Worm (Caenorhabditis elegans) whole organism, midembryonic: Measurements from ENCODE around the gene ucr-2.2.

Experiments used
- T22C8.4 ChIP-seq: fragments of 200-800 bp; sonication (Bioruptor generic); IDR thresholded peaks from 2 replicates; pipeline ENCODE4 v1.3.6; 2022; ENCODE audit warnings: missing genetic modification characterization, missing compliant biosample characterization
- cog-1 ChIP-seq: sonication (generic microtip); optimal IDR thresholded peaks from 2 replicates; lab custom pipeline; 2016; ENCODE audit warnings: missing genetic modification characterization, missing compliant biosample characterization
- flt-1 ChIP-seq: fragments of 200-800 bp; sonication (Bioruptor generic); IDR thresholded peaks from 2 replicates; pipeline ENCODE4 v1.3.6; 2022; ENCODE audit warnings: missing genetic modification characterization, missing compliant biosample characterization
- klf-2 ChIP-seq: fragments of 200-800 bp; sonication (Bioruptor generic); conservative IDR thresholded peaks from 2 replicates; pipeline ENCODE4 v1.3.6; 2022; ENCODE audit warnings: missing genetic modification reagents, missing genetic modification characterization, missing compliant biosample characterization
- med-1 ChIP-seq: sonication (generic microtip); optimal IDR thresholded peaks from 2 replicates; lab custom pipeline; 2017; ENCODE audit warnings: missing genetic modification characterization, mild to moderate bottlenecking, missing compliant biosample characterization, antibody characterized with exemption, missing genetic modification reagents; ENCODE audit not compliant: insufficient read depth
- ref-1 ChIP-seq: fragments of 200-800 bp; sonication (Bioruptor generic); conservative IDR thresholded peaks from 2 replicates; pipeline ENCODE4 v1.3.6; 2022; ENCODE audit warnings: missing genetic modification reagents, missing genetic modification characterization, missing compliant biosample characterization
- tab-1 ChIP-seq: fragments of 200-800 bp; sonication (Bioruptor generic); IDR thresholded peaks from 2 replicates; pipeline ENCODE4 v1.3.6; 2022; ENCODE audit warnings: missing genetic modification characterization, missing compliant biosample characterization
- ztf-23 ChIP-seq: fragments of 200-800 bp; sonication (Bioruptor generic); IDR thresholded peaks from 2 replicates; pipeline ENCODE4 v1.3.6; 2022; ENCODE audit warnings: missing genetic modification reagents, missing genetic modification characterization, missing compliant biosample characterization
- ztf-29 ChIP-seq: fragments of 200-800 bp; sonication (Bioruptor generic); IDR thresholded peaks from 2 replicates; pipeline ENCODE4 v1.3.6; 2022; ENCODE audit warnings: missing genetic modification reagents, missing genetic modification characterization, missing compliant biosample characterization

Gene ucr-2.2

DNA sequence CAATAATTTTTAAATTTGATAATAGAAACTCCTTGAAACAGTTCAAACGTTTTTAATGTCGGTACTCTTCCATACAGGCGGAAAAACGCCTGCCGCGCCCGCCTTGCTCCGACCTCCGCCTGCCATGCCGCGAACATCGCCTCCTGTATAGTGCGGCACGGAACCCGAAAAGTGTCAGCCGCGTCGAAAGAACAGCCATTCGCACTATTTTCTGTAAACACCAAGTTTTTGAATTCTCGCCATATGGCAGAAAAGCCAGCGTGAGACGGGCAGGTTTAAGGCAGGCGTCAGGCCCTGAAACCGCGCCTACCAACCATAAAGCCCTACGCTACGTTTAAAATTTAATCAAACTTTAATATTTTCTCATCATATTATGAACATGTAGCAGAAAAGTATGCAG, 49.1 kb downstream of the ucr-2.2 start:
- TF ChIP-seq T22C8.4 (GFP tag; lab: Robert Waterston, UW) (no peak), cog-1 (tag; lab: Kevin White, UChicago) (no peak), flt-1 (no peak), ref-1 (no peak), ztf-23 (no peak), med-1 (no peak), ztf-29 (GFP tag; lab: Robert Waterston, UW) (no peak), tab-1 (GFP tag; lab: Robert Waterston, UW) (no peak), klf-2 (no peak)

DNA sequence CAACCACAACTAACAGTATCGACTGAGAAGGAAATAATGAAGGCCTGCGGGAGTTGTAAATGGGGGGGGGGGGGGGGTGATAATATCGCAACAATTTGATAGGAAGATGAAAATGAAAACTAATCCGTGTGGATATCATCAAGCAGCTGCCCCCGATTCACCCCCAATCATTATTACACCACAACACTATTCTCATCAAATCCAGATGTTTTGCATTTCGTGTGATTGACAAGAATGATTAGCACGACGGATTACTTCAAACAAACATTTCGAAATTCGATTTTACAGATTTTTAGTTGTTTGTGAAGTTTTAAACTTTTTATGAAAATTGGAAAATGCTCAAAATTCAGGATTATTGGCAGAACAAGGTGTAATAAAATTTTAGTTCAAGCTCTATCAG, 50.4 kb downstream of the ucr-2.2 start:
- TF ChIP-seq ref-1 (no peak), flt-1 (no peak), tab-1 (GFP tag; lab: Robert Waterston, UW) (no peak), T22C8.4 (GFP tag; lab: Robert Waterston, UW) (no peak), klf-2 (no peak), ztf-29 (GFP tag; lab: Robert Waterston, UW) (no peak), cog-1 (tag; lab: Kevin White, UChicago) (no peak), ztf-23 (no peak), med-1 (no peak)

DNA sequence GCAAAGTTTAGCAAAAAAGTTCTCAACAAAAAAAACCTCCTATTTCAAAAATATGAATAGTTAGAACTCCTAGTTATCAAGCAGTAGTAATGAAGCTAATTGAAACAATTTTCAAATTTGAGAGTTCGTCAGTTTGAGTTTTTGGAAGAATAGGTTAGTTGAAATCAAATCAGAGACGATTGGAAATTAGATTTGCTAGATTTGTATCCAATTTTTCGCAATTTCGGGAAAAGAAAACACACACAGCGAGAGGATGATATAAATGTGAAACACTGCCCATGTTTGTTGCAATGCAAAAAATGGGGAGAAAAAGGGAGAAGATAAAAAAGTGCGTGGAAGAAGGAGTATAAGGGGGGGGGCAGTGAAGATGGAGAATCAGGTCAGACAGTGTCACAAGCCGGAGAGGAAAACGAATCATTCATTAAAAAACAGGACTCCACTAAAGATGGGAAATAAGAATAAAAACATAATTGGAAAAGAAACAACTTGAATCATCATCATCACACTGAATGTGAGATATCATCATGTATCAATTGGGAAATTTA, 51.5 kb downstream of the ucr-2.2 start:
- TF ChIP-seq flt-1 (no peak), klf-2 (no peak), ztf-29 (GFP tag; lab: Robert Waterston, UW) (no peak), tab-1 (GFP tag; lab: Robert Waterston, UW) (no peak), cog-1 (tag; lab: Kevin White, UChicago) (no peak)
